ENCODE assay signal across 1 fruit fly cellular context in the genomic region with DNA sequence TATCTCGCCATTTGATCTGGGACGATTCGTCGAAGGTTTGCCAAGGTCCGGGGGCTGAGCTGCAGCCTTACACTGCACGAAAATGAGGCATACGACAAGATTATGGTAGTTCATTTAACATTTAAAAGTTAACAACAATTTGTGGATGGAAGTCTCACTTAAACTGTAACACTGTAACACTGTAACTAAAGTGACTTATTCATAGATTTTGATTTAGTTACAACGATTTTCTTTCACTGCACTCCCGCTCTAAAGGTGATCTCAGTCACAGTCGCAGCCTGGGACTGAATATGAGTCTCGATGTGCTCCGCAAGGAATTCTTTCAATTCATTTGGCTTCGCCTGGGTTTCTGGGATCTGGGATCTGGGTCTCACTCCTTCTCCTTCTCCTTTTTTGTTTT.
TF ChIP-seq lines count a peak whose summit lies in the region.

No protein-coding gene starts in this region.

TF ChIP-seq in whole organism, embryonic, 481 proteins besides CTCF, POLR2A, EP300 and RAD21 (continued from another document):
- TF ChIP-seq CG4820 (GFP tag; optimal IDR thresholded peaks at IDR 0.05; lab: Kevin White, UChicago) (peak; percentile 20), emc (GFP tag; optimal IDR thresholded peaks at IDR 0.05; lab: Kevin White, UChicago) (no peak), CG2712 (tag; optimal IDR thresholded peaks at IDR 0.05; lab: Kevin White, UChicago) (peak; percentile 64), Ets65A (GFP tag; lab: Kevin White, UChicago) (no peak), Fer3 (tag; optimal IDR thresholded peaks at IDR 0.05; lab: Kevin White, UChicago) (no peak), CG30020 (tag; optimal IDR thresholded peaks at IDR 0.05; lab: Kevin White, UChicago) (no peak), CG7357 (GFP tag; IDR thresholded peaks at IDR 0.05; lab: Robert Waterston, UW) (no peak), CG15696 (tag; optimal IDR thresholded peaks at IDR 0.05; lab: Kevin White, UChicago) (peak; percentile 82), kay (GFP tag; optimal IDR thresholded peaks at IDR 0.05; lab: Kevin White, UChicago) (no peak), pnt (GFP tag; optimal IDR thresholded peaks at IDR 0.05; lab: Kevin White, UChicago) (no peak), br (optimal IDR thresholded peaks at IDR 0.05; lab: Kevin White, UChicago) (no peak), CG18476 (GFP tag; optimal IDR thresholded peaks at IDR 0.05; lab: Kevin White, UChicago) (no peak), Dip3 (GFP tag; optimal IDR thresholded peaks at IDR 0.05; lab: Kevin White, UChicago) (no peak), CG8478 (optimal IDR thresholded peaks at IDR 0.05; lab: Kevin White, UChicago) (no peak), grn (GFP tag; optimal IDR thresholded peaks at IDR 0.05; lab: Kevin White, UChicago) (no peak), Hand (GFP tag; optimal IDR thresholded peaks at IDR 0.05; lab: Kevin White, UChicago) (no peak), rib (GFP tag; IDR thresholded peaks at IDR 0.05; lab: Robert Waterston, UW) (no peak), CG7987 (GFP tag; optimal IDR thresholded peaks at IDR 0.05; lab: Kevin White, UChicago) (no peak), CG13296 (GFP tag; optimal IDR thresholded peaks at IDR 0.05; lab: Kevin White, UChicago) (no peak), fu2 (GFP tag; optimal IDR thresholded peaks at IDR 0.05; lab: Kevin White, UChicago) (no peak), CG33557 (GFP tag; optimal IDR thresholded peaks at IDR 0.05; lab: Kevin White, UChicago) (no peak), CG17359 (tag; optimal IDR thresholded peaks at IDR 0.05; lab: Kevin White, UChicago) (no peak), CG14441 (GFP tag; IDR thresholded peaks at IDR 0.05; lab: Robert Waterston, UW) (no peak), hb (GFP tag; IDR thresholded peaks at IDR 0.05; lab: Robert Waterston, UW; ENCODE audit: partially characterized antibody) (no peak), run (tag; optimal IDR thresholded peaks at IDR 0.05; lab: Kevin White, UChicago) (no peak), CG5245 (GFP tag; optimal IDR thresholded peaks at IDR 0.05; lab: Kevin White, UChicago) (no peak), gcm (GFP tag; optimal IDR thresholded peaks at IDR 0.05; lab: Kevin White, UChicago) (no peak), toy (GFP tag; IDR thresholded peaks at IDR 0.05; lab: Robert Waterston, UW) (no peak), da (GFP tag; optimal IDR thresholded peaks at IDR 0.05; lab: Kevin White, UChicago) (no peak), NC2β (GFP tag; optimal IDR thresholded peaks at IDR 0.05; lab: Kevin White, UChicago) (no peak), Lim3 (GFP tag; IDR thresholded peaks at IDR 0.05; lab: Robert Waterston, UW) (no peak), prd (optimal IDR thresholded peaks at IDR 0.05; lab: Kevin White, UChicago) (no peak), prd (GFP tag; IDR thresholded peaks at IDR 0.05; lab: Robert Waterston, UW) (peak; percentile 93), slbo (GFP tag; IDR thresholded peaks at IDR 0.05; lab: Robert Waterston, UW) (no peak), pita (GFP tag; optimal IDR thresholded peaks at IDR 0.05; lab: Kevin White, UChicago) (no peak), exex (tag; optimal IDR thresholded peaks at IDR 0.05; lab: Kevin White, UChicago) (no peak), CG2889 (GFP tag; IDR thresholded peaks at IDR 0.05; lab: Robert Waterston, UW) (no peak), CG6654 (GFP tag; optimal IDR thresholded peaks at IDR 0.05; lab: Kevin White, UChicago) (no peak), HmgZ (tag; optimal IDR thresholded peaks at IDR 0.05; lab: Kevin White, UChicago) (no peak), schlank (tag; optimal IDR thresholded peaks at IDR 0.05; lab: Kevin White, UChicago) (no peak), seq (GFP tag; IDR thresholded peaks at IDR 0.05; lab: Robert Waterston, UW) (no peak), zen2 (GFP tag; IDR thresholded peaks at IDR 0.05; lab: Robert Waterston, UW; ENCODE audit: partially characterized antibody) (no peak), CG6254 (GFP tag; optimal IDR thresholded peaks at IDR 0.05; lab: Kevin White, UChicago) (peak; percentile 33), grau (tag; optimal IDR thresholded peaks at IDR 0.05; lab: Kevin White, UChicago) (peak; percentile 11), dm (GFP tag; optimal IDR thresholded peaks at IDR 0.05; lab: Kevin White, UChicago) (no peak), CG14050 (GFP tag; IDR thresholded peaks at IDR 0.05; lab: Robert Waterston, UW) (no peak), corto (GFP tag; optimal IDR thresholded peaks at IDR 0.05; lab: Kevin White, UChicago) (peak; percentile 81), ERR (GFP tag; optimal IDR thresholded peaks at IDR 0.05; lab: Kevin White, UChicago) (no peak), lov (optimal IDR thresholded peaks at IDR 0.05; lab: Kevin White, UChicago) (no peak), lov (GFP tag; IDR thresholded peaks at IDR 0.05; lab: Robert Waterston, UW) (no peak; the same call in 2 of the 3 replicates), Gug (GFP tag; IDR thresholded peaks at IDR 0.05; lab: Robert Waterston, UW) (no peak), CG7839 (tag; optimal IDR thresholded peaks at IDR 0.05; lab: Kevin White, UChicago) (peak; percentile 14), chm (GFP tag; IDR thresholded peaks at IDR 0.05; lab: Robert Waterston, UW) (no peak), croc (GFP tag; conservative IDR thresholded peaks at IDR 0.05; lab: Robert Waterston, UW) (no peak), sima (GFP tag; optimal IDR thresholded peaks at IDR 0.05; lab: Kevin White, UChicago) (no peak), CG33213 (GFP tag; optimal IDR thresholded peaks at IDR 0.05; lab: Kevin White, UChicago) (no peak), kah (GFP tag; optimal IDR thresholded peaks at IDR 0.05; lab: Kevin White, UChicago) (no peak), CG3065 (GFP tag; optimal IDR thresholded peaks at IDR 0.05; lab: Kevin White, UChicago) (no peak), CG2120 (GFP tag; optimal IDR thresholded peaks at IDR 0.05; lab: Kevin White, UChicago) (no peak), Dip2 (GFP tag; IDR thresholded peaks at IDR 0.05; lab: Robert Waterston, UW) (no peak), CG10321 (GFP tag; IDR thresholded peaks at IDR 0.05; lab: Robert Waterston, UW) (no peak), Dek (tag; optimal IDR thresholded peaks at IDR 0.05; lab: Kevin White, UChicago) (no peak), CG7372 (GFP tag; IDR thresholded peaks at IDR 0.05; lab: Robert Waterston, UW) (no peak), luna (GFP tag; optimal IDR thresholded peaks at IDR 0.05; lab: Kevin White, UChicago) (no peak), CG13287 (GFP tag; IDR thresholded peaks at IDR 0.05; lab: Robert Waterston, UW; ENCODE audit: partially characterized antibody) (no peak), CG10431 (GFP tag; optimal IDR thresholded peaks at IDR 0.05; lab: Kevin White, UChicago) (no peak), hth (optimal IDR thresholded peaks at IDR 0.05; lab: Kevin White, UChicago) (no peak), gro (GFP tag; optimal IDR thresholded peaks at IDR 0.05; lab: Kevin White, UChicago) (no peak), CG15011 (GFP tag; optimal IDR thresholded peaks at IDR 0.05; lab: Kevin White, UChicago) (no peak), sqz (GFP tag; optimal IDR thresholded peaks at IDR 0.05; lab: Kevin White, UChicago) (no peak), B-H1 (GFP tag; IDR thresholded peaks at IDR 0.05; lab: Robert Waterston, UW) (no peak), CG6765 (GFP tag; optimal IDR thresholded peaks at IDR 0.05; lab: Kevin White, UChicago) (no peak), slou (GFP tag; optimal IDR thresholded peaks at IDR 0.05; lab: Kevin White, UChicago) (no peak), CG9797 (GFP tag; optimal IDR thresholded peaks at IDR 0.05; lab: Kevin White, UChicago) (no peak), CG17328 (GFP tag; IDR thresholded peaks at IDR 0.05; lab: Robert Waterston, UW) (0 out of 2 replicates have a peak, but pooled peaks have one; percentile 25), CG2875 (GFP tag; optimal IDR thresholded peaks at IDR 0.05; lab: Kevin White, UChicago) (no peak), dmrt99B (tag; optimal IDR thresholded peaks at IDR 0.05; lab: Kevin White, UChicago) (peak; percentile 27), cato (GFP tag; optimal IDR thresholded peaks at IDR 0.05; lab: Kevin White, UChicago; ENCODE audit: borderline replicate concordance) (no peak), Meics (GFP tag; optimal IDR thresholded peaks at IDR 0.05; lab: Kevin White, UChicago) (no peak), Dp (GFP tag; optimal IDR thresholded peaks at IDR 0.05; lab: Kevin White, UChicago) (no peak), Xbp1 (GFP tag; optimal IDR thresholded peaks at IDR 0.05; lab: Kevin White, UChicago) (no peak), Trl (optimal IDR thresholded peaks at IDR 0.05; lab: Kevin White, UChicago) (no peak), Trl (GFP tag; optimal IDR thresholded peaks at IDR 0.05; lab: Kevin White, UChicago) (peak; percentile 6), CG7786 (GFP tag; optimal IDR thresholded peaks at IDR 0.05; lab: Kevin White, UChicago) (no peak), ase (GFP tag; IDR thresholded peaks at IDR 0.05; lab: Robert Waterston, UW) (no peak), CG9817 (tag; optimal IDR thresholded peaks at IDR 0.05; lab: Kevin White, UChicago) (no peak), CG4854 (GFP tag; optimal IDR thresholded peaks at IDR 0.05; lab: Kevin White, UChicago) (no peak), dmrt11E (tag; optimal IDR thresholded peaks at IDR 0.05; lab: Kevin White, UChicago) (peak; percentile 72), CG2678 (tag; optimal IDR thresholded peaks at IDR 0.05; lab: Kevin White, UChicago) (no peak), CG11085 (GFP tag; IDR thresholded peaks at IDR 0.05; lab: Robert Waterston, UW) (no peak)
